Worm (Caenorhabditis elegans) whole organism, young adult: Measurements from ENCODE around the gene clc-28.

Experiments
- C06A6.2 ChIP-seq: fragments of 200-800 bp; sonication (Bioruptor generic); conservative IDR thresholded peaks from 2 replicates; pipeline ENCODE4 v1.3.6; 2022; ENCODE audit warnings: missing genetic modification characterization, missing compliant biosample characterization
- F49E8.2 ChIP-seq: sonication (generic microtip); optimal IDR thresholded peaks from 3 replicates; lab custom pipeline; 2017; ENCODE audit warnings: missing genetic modification characterization, mild to moderate bottlenecking, missing compliant biosample characterization, antibody characterized with exemption, moderate library complexity; ENCODE audit not compliant: insufficient read depth
- akir-1 ChIP-seq: fragments of 200-800 bp; sonication (Bioruptor generic); optimal IDR thresholded peaks from 2 replicates; lab custom pipeline; 2018; ENCODE audit warnings: mild to moderate bottlenecking, missing genetic modification characterization, moderate library complexity, missing compliant biosample characterization
- bed-2 ChIP-seq: fragments of 200-800 bp; sonication (Bioruptor generic); IDR thresholded peaks from 2 replicates; pipeline ENCODE4 v1.3.6; 2022; ENCODE audit warnings: missing genetic modification reagents, missing genetic modification characterization, missing compliant biosample characterization
- cebp-1 ChIP-seq, 2 experiments: fragments of 200-800 bp in 1 of 2; sonication (Bioruptor generic) in 1 of 2; sonication (generic microtip) in 1 of 2; IDR thresholded peaks in 1 of 2; optimal IDR thresholded peaks in 1 of 2; 2 replicates each; pipeline versions ENCODE4 v1.3.6 to Lab custom; 2017 to 2022; ENCODE audit warnings: missing compliant biosample characterization in 2 of 2, missing genetic modification characterization in 2 of 2, mild to moderate bottlenecking in 1 of 2, missing genetic modification reagents in 1 of 2, moderate library complexity in 1 of 2
- fkh-3 ChIP-seq: sonication (generic microtip); optimal IDR thresholded peaks from 2 replicates; lab custom pipeline; 2016; ENCODE audit warnings: mild to moderate bottlenecking, missing genetic modification characterization, missing compliant biosample characterization
- gei-17 ChIP-seq: fragments of 200-800 bp; sonication (Bioruptor generic); optimal IDR thresholded peaks from 2 replicates; lab custom pipeline; 2018; ENCODE audit warnings: mild to moderate bottlenecking, missing genetic modification characterization, missing compliant biosample characterization
- lin-54 ChIP-seq: fragments of 200-800 bp; sonication (Bioruptor generic); optimal IDR thresholded peaks from 2 replicates; lab custom pipeline; 2018; ENCODE audit warnings: mild to moderate bottlenecking, missing genetic modification characterization, missing compliant biosample characterization
- mcd-1 ChIP-seq: fragments of 200-800 bp; sonication (Bioruptor generic); IDR thresholded peaks from 2 replicates; pipeline ENCODE4 v1.3.6; 2022; ENCODE audit warnings: missing genetic modification reagents, missing genetic modification characterization, missing compliant biosample characterization
- somi-1 ChIP-seq: fragments of 200-800 bp; sonication (Bioruptor generic); optimal IDR thresholded peaks from 2 replicates; lab custom pipeline; 2018; ENCODE audit warnings: mild to moderate bottlenecking, missing genetic modification characterization, missing compliant biosample characterization
- tbx-9 ChIP-seq: sonication (generic microtip); optimal IDR thresholded peaks from 2 replicates; lab custom pipeline; 2016; ENCODE audit warnings: borderline replicate concordance, missing genetic modification characterization, inconsistent platforms, missing compliant biosample characterization
- unc-130 ChIP-seq: sonication (generic microtip); optimal IDR thresholded peaks from 2 replicates; lab custom pipeline; 2016; ENCODE audit warnings: missing genetic modification reagents, missing genetic modification characterization, missing compliant biosample characterization
- unc-62 ChIP-seq: fragments of 150-350 bp; optimal IDR thresholded peaks from 2 replicates; lab custom pipeline; 2014; ENCODE audit warnings: missing biosample characterization, missing genetic modification reagents, missing genetic modification characterization
- ztf-3 ChIP-seq: fragments of 200-800 bp; sonication (Bioruptor generic); optimal IDR thresholded peaks from 2 replicates; lab custom pipeline; 2018; ENCODE audit warnings: mild to moderate bottlenecking, missing genetic modification characterization, missing compliant biosample characterization

ce11 chrIII:8324412-8324811 is 14.9 kb downstream of the clc-28 start, which contains the start of gene F10E9.12:
- no peak for TF ChIP-seq mcd-1
- no peak for TF ChIP-seq F49E8.2
- TF ChIP-seq ztf-3 (GFP tag; lab: Kevin White, UChicago), result no peak
- TF ChIP-seq unc-130, result no peak
- TF ChIP-seq cebp-1 (GFP tag; IDR thresholded peaks at IDR 0.05; lab: Robert Waterston, UW), result no peak
- peak; percentile 30 for TF ChIP-seq cebp-1 (tag; optimal IDR thresholded peaks at IDR 0.05; lab: Kevin White, UChicago)
- TF ChIP-seq fkh-3 (tag; lab: Kevin White, UChicago), result no peak
- TF ChIP-seq bed-2 (GFP tag; lab: Robert Waterston, UW), result no peak
- TF ChIP-seq lin-54, result no peak
- TF ChIP-seq tbx-9 (tag; lab: Kevin White, UChicago), result no peak
- no peak for TF ChIP-seq gei-17 (GFP tag; lab: Kevin White, UChicago)
- TF ChIP-seq C06A6.2 (GFP tag; lab: Robert Waterston, UW), result no peak
- no peak for TF ChIP-seq somi-1 (GFP tag; lab: Kevin White, UChicago)
- no peak for TF ChIP-seq akir-1
- TF ChIP-seq unc-62 (GFP tag; lab: Kevin White, UChicago), result no peak
